Fruit fly (Drosophila melanogaster): ENCODE results near the gene gny.

Gene gny

dm6 chr2L:10381890-10382450 is 2.1 kb downstream of the gny start, which contains the start of gene CG5096:
TSS of gene CG5096 (plus strand) at chr2L:10382263.
- TF ChIP-seq chinmo (GFP tag; IDR thresholded peaks at IDR 0.05; ENCODE audit: partially characterized antibody) (no peak), HHEX (GFP tag; optimal IDR thresholded peaks at IDR 0.05) (peak; percentile 90), CG2199 (GFP tag; IDR thresholded peaks at IDR 0.05) (peak; percentile 70; the same call in 1 of the 3 replicates), zf30C (GFP tag; optimal IDR thresholded peaks at IDR 0.05) (no peak), NK7.1 (GFP tag; optimal IDR thresholded peaks at IDR 0.05) (peak; percentile 52), gcm (GFP tag; optimal IDR thresholded peaks at IDR 0.05) (peak; percentile 87), CG9932 (GFP tag; IDR thresholded peaks at IDR 0.05) (peak; percentile 81), kah (GFP tag; optimal IDR thresholded peaks at IDR 0.05) (peak; percentile 67), NC2α (GFP tag; optimal IDR thresholded peaks at IDR 0.05) (peak; percentile 33), Dip2 (GFP tag; IDR thresholded peaks at IDR 0.05) (no peak), usp (GFP tag; optimal IDR thresholded peaks at IDR 0.05) (no peak), sens (GFP tag) (peak; percentile 92), Asciz (GFP tag; optimal IDR thresholded peaks at IDR 0.05) (peak; percentile 87), Ada2b (GFP tag; IDR thresholded peaks at IDR 0.05) (peak; percentile 89), CG14710 (tag; optimal IDR thresholded peaks at IDR 0.05) (peak; percentile 67), bsh (GFP tag; optimal IDR thresholded peaks at IDR 0.05) (peak in 1 of 2 experiments; percentile 90), CG13624 (GFP tag; optimal IDR thresholded peaks at IDR 0.05) (peak; percentile 79), cad (GFP tag; optimal IDR thresholded peaks at IDR 0.05) (no peak), Drgx (GFP tag; IDR thresholded peaks at IDR 0.05) (peak; percentile 45; the same call in 1 of the 2 replicates), gsb (GFP tag; IDR thresholded peaks at IDR 0.05) (peak; percentile 84), gcm2 (GFP tag; optimal IDR thresholded peaks at IDR 0.05) (peak; percentile 23), CG8924 (tag; optimal IDR thresholded peaks at IDR 0.05) (peak; percentile 94), scrt (GFP tag; optimal IDR thresholded peaks at IDR 0.05) (peak; percentile 90), pho (GFP tag; optimal IDR thresholded peaks at IDR 0.05) (peak; percentile 84), jigr1 (GFP tag; IDR thresholded peaks at IDR 0.05) (0 out of 3 replicates have a peak, but pooled peaks have one; percentile 47), hth (optimal IDR thresholded peaks at IDR 0.05) (no peak), tna (GFP tag; IDR thresholded peaks at IDR 0.05; ENCODE audit: partially characterized antibody) (no peak), Spps (tag; optimal IDR thresholded peaks at IDR 0.05) (peak; percentile 67), CG6683 (GFP tag; optimal IDR thresholded peaks at IDR 0.05) (peak; percentile 82), CG12391 (tag; optimal IDR thresholded peaks at IDR 0.05) (peak; percentile 91), CG3995 (GFP tag; optimal IDR thresholded peaks at IDR 0.05) (peak; percentile 49), CG32532 (GFP tag; IDR thresholded peaks at IDR 0.05) (peak; percentile 89), H15 (GFP tag; IDR thresholded peaks at IDR 0.05) (peak; percentile 82; the same call in 2 of the 3 replicates), cas (GFP tag; IDR thresholded peaks at IDR 0.05) (peak; percentile 76; the same call in 1 of the 2 replicates), CG5953 (GFP tag; IDR thresholded peaks at IDR 0.05) (peak; percentile 82), CG18764 (GFP tag; optimal IDR thresholded peaks at IDR 0.05) (peak; percentile 68), CkIIα-i1 (GFP tag; IDR thresholded peaks at IDR 0.05) (no peak), sim (GFP tag; IDR thresholded peaks at IDR 0.05) (peak; percentile 70; the same call in 1 of the 2 replicates), grn (GFP tag; optimal IDR thresholded peaks at IDR 0.05) (peak; percentile 97), CG33213 (GFP tag; optimal IDR thresholded peaks at IDR 0.05) (peak; percentile 45), corto (GFP tag; optimal IDR thresholded peaks at IDR 0.05) (peak; percentile 27), CG11093 (GFP tag; IDR thresholded peaks at IDR 0.05) (peak; percentile 65; the same call in 1 of the 3 replicates), so (GFP tag; IDR thresholded peaks at IDR 0.05) (peak; percentile 93), lmd (GFP tag; IDR thresholded peaks at IDR 0.05) (peak; percentile 86), CG6254 (GFP tag; optimal IDR thresholded peaks at IDR 0.05) (peak; percentile 60), Chrac-16 (GFP tag; optimal IDR thresholded peaks at IDR 0.05) (peak; percentile 58), pzg (GFP tag; optimal IDR thresholded peaks at IDR 0.05) (peak; percentile 10), exex (tag; optimal IDR thresholded peaks at IDR 0.05) (peak; percentile 97), Bteb2 (GFP tag; optimal IDR thresholded peaks at IDR 0.05) (peak; percentile 80), ATbp (GFP tag; optimal IDR thresholded peaks at IDR 0.05) (peak; percentile 82), trem (tag; optimal IDR thresholded peaks at IDR 0.05) (peak; percentile 75)
